Fruit fly (Drosophila melanogaster) whole organism, embryonic: ENCODE results near the gene CG12448.

Experiments used
- Adf1 ChIP-seq: fragments of 200-800 bp; sonication (Bioruptor generic); IDR thresholded peaks from 2 replicates; pipeline ENCODE4 v1.3.6; 2022; ENCODE audit warnings: missing biosample characterization, missing genetic modification characterization
- CG12942 ChIP-seq: fragments of 200-800 bp; sonication (Bioruptor generic); optimal IDR thresholded peaks from 3 replicates; lab custom pipeline; 2016; ENCODE audit warnings: missing biosample characterization, missing genetic modification characterization
- CG15073 ChIP-seq: fragments of 200-800 bp; sonication (Bioruptor generic); optimal IDR thresholded peaks from 2 replicates; lab custom pipeline; 2016; ENCODE audit warnings: missing biosample characterization, missing genetic modification characterization
- CG1792 ChIP-seq: fragments of 200-800 bp; sonication (Bioruptor generic); optimal IDR thresholded peaks from 2 replicates; lab custom pipeline; 2016; ENCODE audit warnings: missing biosample characterization, missing genetic modification characterization
- CG18011 ChIP-seq: fragments of 200-800 bp; sonication (Bioruptor generic); optimal IDR thresholded peaks from 2 replicates; lab custom pipeline; 2017; ENCODE audit warnings: missing biosample characterization, missing genetic modification characterization, mild to moderate bottlenecking, moderate library complexity, missing genotype
- CG2199 ChIP-seq: fragments of 200-800 bp; sonication (Bioruptor generic); IDR thresholded peaks from 3 replicates; pipeline ENCODE4 v1.3.6; 2022; ENCODE audit warnings: missing biosample characterization, missing genetic modification characterization
- CG2202 ChIP-seq: fragments of 200-800 bp; sonication (Bioruptor generic); optimal IDR thresholded peaks from 2 replicates; lab custom pipeline; 2018; ENCODE audit warnings: missing biosample characterization, mild to moderate bottlenecking, missing genetic modification characterization
- CG4854 ChIP-seq: fragments of 200-800 bp; sonication (Bioruptor generic); optimal IDR thresholded peaks from 2 replicates; lab custom pipeline; 2016; ENCODE audit warnings: missing biosample characterization, missing genetic modification characterization, inconsistent platforms
- CG5245 ChIP-seq: fragments of 200-800 bp; sonication (Bioruptor generic); optimal IDR thresholded peaks from 3 replicates; lab custom pipeline; 2016; ENCODE audit warnings: missing biosample characterization, missing genetic modification characterization
- CG6765 ChIP-seq: fragments of 200-800 bp; sonication (Bioruptor generic); optimal IDR thresholded peaks from 3 replicates; lab custom pipeline; 2017; ENCODE audit warnings: missing biosample characterization, mild to moderate bottlenecking, missing genetic modification characterization
- CG9437 ChIP-seq: fragments of 200-800 bp; sonication (Bioruptor generic); optimal IDR thresholded peaks from 2 replicates; lab custom pipeline; 2018; ENCODE audit warnings: missing biosample characterization, mild to moderate bottlenecking, missing genetic modification characterization
- Chrac-16 ChIP-seq: fragments of 200-800 bp; sonication (Bioruptor generic); optimal IDR thresholded peaks from 3 replicates; lab custom pipeline; 2016; ENCODE audit warnings: missing biosample characterization, missing genetic modification characterization
- Dad ChIP-seq: fragments of 200-800 bp; sonication (Bioruptor generic); optimal IDR thresholded peaks from 3 replicates; lab custom pipeline; 2016; ENCODE audit warnings: missing biosample characterization, missing genetic modification characterization
- Doc2 ChIP-seq: fragments of 200-800 bp; sonication (Bioruptor generic); IDR thresholded peaks from 2 replicates; pipeline ENCODE4 v1.3.6; 2022; ENCODE audit warnings: missing biosample characterization, missing genetic modification characterization
- ERR ChIP-seq: fragments of 200-800 bp; sonication (Bioruptor generic); optimal IDR thresholded peaks from 2 replicates; lab custom pipeline; 2016; ENCODE audit warnings: missing biosample characterization, missing genetic modification characterization
- Eip74EF ChIP-seq, 2 experiments: fragments of 200-800 bp in 1 of 2; fragments of >200 bp in 1 of 2; sonication (Bioruptor generic) in 1 of 2; optimal IDR thresholded peaks; 2 replicates each; lab custom pipeline; 2017 to 2019; ENCODE audit warnings: missing biosample characterization in 2 of 2, missing genetic modification characterization in 2 of 2, mild to moderate bottlenecking in 1 of 2, moderate library complexity in 1 of 2
- Ets65A ChIP-seq: fragments of 200-800 bp; sonication (Bioruptor generic); peaks from one replicate; lab custom pipeline; 2016; ENCODE audit warnings: missing biosample characterization, missing genetic modification characterization
- Mad ChIP-seq: fragments of 200-800 bp; sonication (Bioruptor generic); optimal IDR thresholded peaks from 2 replicates; lab custom pipeline; 2016; ENCODE audit warnings: missing biosample characterization, missing genetic modification characterization
- Mes4 ChIP-seq: fragments of 200-800 bp; sonication (Bioruptor generic); optimal IDR thresholded peaks from 2 replicates; lab custom pipeline; 2016; ENCODE audit warnings: missing biosample characterization, missing genetic modification characterization
- Mrtf ChIP-seq: fragments of 200-800 bp; sonication (Bioruptor generic); IDR thresholded peaks from 3 replicates; pipeline ENCODE4 v1.3.6; 2022; ENCODE audit warnings: missing biosample characterization, missing genetic modification characterization
- NFAT ChIP-seq: fragments of 200-800 bp; sonication (Bioruptor generic); IDR thresholded peaks from 2 replicates; pipeline ENCODE4 v1.3.6; 2022; ENCODE audit warnings: missing biosample characterization, missing genetic modification characterization
- NfI ChIP-seq: fragments of 200-800 bp; sonication (Bioruptor generic); optimal IDR thresholded peaks from 3 replicates; lab custom pipeline; 2018; ENCODE audit warnings: missing biosample characterization, mild to moderate bottlenecking, missing genetic modification characterization, moderate library complexity
- Ptx1 ChIP-seq: fragments of 200-800 bp; sonication (Bioruptor generic); IDR thresholded peaks from 2 replicates; pipeline ENCODE4 v1.3.6; 2022; ENCODE audit warnings: missing biosample characterization, missing genetic modification characterization
- Rfx ChIP-seq: fragments of 200-800 bp; sonication (Bioruptor generic); IDR thresholded peaks from 2 replicates; pipeline ENCODE4 v1.3.6; 2022; ENCODE audit warnings: missing biosample characterization, missing genetic modification characterization
- Six4 ChIP-seq: fragments of 200-800 bp; sonication (Bioruptor generic); optimal IDR thresholded peaks from 2 replicates; lab custom pipeline; 2016; ENCODE audit warnings: missing biosample characterization, missing genetic modification characterization
- Sox102F ChIP-seq: fragments of 200-800 bp; sonication (Bioruptor generic); optimal IDR thresholded peaks from 2 replicates; lab custom pipeline; 2018; ENCODE audit warnings: missing biosample characterization, mild to moderate bottlenecking, missing genetic modification characterization, moderate library complexity
- bcd ChIP-seq: fragments of 200-800 bp; sonication (Bioruptor generic); optimal IDR thresholded peaks from 2 replicates; lab custom pipeline; 2017; ENCODE audit warnings: missing biosample characterization, mild to moderate bottlenecking, missing genetic modification characterization
- bowl ChIP-seq: fragments of 200-800 bp; sonication (Bioruptor generic); IDR thresholded peaks from 2 replicates; pipeline ENCODE4 v1.3.6; 2022; ENCODE audit warnings: missing biosample characterization, missing genetic modification characterization
- br ChIP-seq: fragments of >200 bp; optimal IDR thresholded peaks from 2 replicates; lab custom pipeline; 2017
- corto ChIP-seq: fragments of 200-800 bp; sonication (Bioruptor generic); optimal IDR thresholded peaks from 2 replicates; lab custom pipeline; 2016; ENCODE audit warnings: missing biosample characterization, mild to moderate bottlenecking, missing genetic modification characterization, moderate library complexity
- ewg ChIP-seq: fragments of 200-800 bp; sonication (Bioruptor generic); optimal IDR thresholded peaks from 3 replicates; lab custom pipeline; 2017; ENCODE audit warnings: mild to moderate bottlenecking, missing biosample characterization, missing genetic modification reagents, missing genetic modification characterization
- fd96Cb ChIP-seq: fragments of 200-800 bp; sonication (Bioruptor generic); optimal IDR thresholded peaks from 2 replicates; lab custom pipeline; 2018; ENCODE audit warnings: missing biosample characterization, mild to moderate bottlenecking, missing genetic modification characterization, moderate library complexity
- gce ChIP-seq: fragments of 200-800 bp; sonication (Bioruptor generic); IDR thresholded peaks from 3 replicates; pipeline ENCODE4 v1.3.6; 2022; ENCODE audit warnings: missing biosample characterization, missing genetic modification characterization
- gro ChIP-seq: fragments of 200-800 bp; sonication (Bioruptor generic); optimal IDR thresholded peaks from 2 replicates; lab custom pipeline; 2016; ENCODE audit warnings: missing biosample characterization, missing genetic modification characterization
- org-1 ChIP-seq: fragments of 200-800 bp; sonication (Bioruptor generic); optimal IDR thresholded peaks from 2 replicates; lab custom pipeline; 2017; ENCODE audit warnings: missing biosample characterization, missing genetic modification characterization
- p53 ChIP-seq: fragments of 200-800 bp; sonication (Bioruptor generic); optimal IDR thresholded peaks from 2 replicates; lab custom pipeline; 2016; ENCODE audit warnings: missing biosample characterization, missing genetic modification characterization
- ro ChIP-seq: fragments of 200-800 bp; sonication (Bioruptor generic); IDR thresholded peaks from 2 replicates; pipeline ENCODE4 v1.3.6; 2022; ENCODE audit warnings: missing biosample characterization, missing genetic modification characterization
- sisA ChIP-seq: fragments of 200-800 bp; sonication (Bioruptor generic); IDR thresholded peaks from 2 replicates; pipeline ENCODE4 v1.3.6; 2022; ENCODE audit warnings: missing biosample characterization, missing genetic modification characterization
- slbo ChIP-seq: fragments of 200-800 bp; sonication (Bioruptor generic); IDR thresholded peaks from 2 replicates; pipeline ENCODE4 v1.3.6; 2022; ENCODE audit warnings: missing biosample characterization, missing genetic modification characterization
- sug ChIP-seq: fragments of 200-800 bp; optimal IDR thresholded peaks from 2 replicates; lab custom pipeline; 2019; ENCODE audit warnings: missing biosample characterization, mild to moderate bottlenecking, missing genetic modification characterization, moderate library complexity
- tin ChIP-seq: fragments of 200-800 bp; sonication (Bioruptor generic); optimal IDR thresholded peaks from 3 replicates; lab custom pipeline; 2016; ENCODE audit warnings: missing biosample characterization, missing genetic modification characterization
- tup ChIP-seq: fragments of 200-800 bp; sonication (Bioruptor generic); optimal IDR thresholded peaks from 2 replicates; lab custom pipeline; 2016; ENCODE audit warnings: missing biosample characterization, mild to moderate bottlenecking, missing genetic modification characterization, moderate library complexity
- zfh1 ChIP-seq: fragments of 200-800 bp; sonication (Bioruptor generic); IDR thresholded peaks from 3 replicates; pipeline ENCODE4 v1.3.6; 2022; ENCODE audit warnings: missing biosample characterization, missing genetic modification characterization

CG12448 gene

DNA sequence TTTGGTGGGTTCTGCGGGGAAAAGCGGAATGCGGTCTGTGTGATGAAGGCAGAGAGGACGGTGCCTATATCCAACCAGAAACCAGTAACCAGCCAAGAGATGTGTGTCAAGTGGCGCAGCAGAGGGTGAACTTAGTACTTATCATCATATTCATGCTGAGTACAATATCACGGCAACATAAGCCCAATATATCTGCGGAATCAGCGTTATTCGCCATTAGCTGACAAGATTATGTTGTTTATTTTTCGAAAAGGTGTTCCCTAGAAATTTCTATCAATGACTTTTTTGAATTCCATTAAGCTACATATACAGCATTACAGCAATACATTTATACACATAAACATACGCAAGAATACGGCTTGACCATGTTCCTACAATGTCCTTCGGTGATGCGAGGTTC is at the start of gene CG12448:
TSS of gene CG12448 (plus strand) at position 301 of the 400 bp plus-strand sequence.
- TF ChIP-seq CG5245 (GFP tag; lab: Kevin White, UChicago) (no peak), Mrtf (GFP tag; lab: Robert Waterston, UW) (no peak), sug (tag; lab: Kevin White, UChicago) (no peak), CG15073 (GFP tag; lab: Kevin White, UChicago) (no peak), Rfx (GFP tag; lab: Robert Waterston, UW) (no peak), gro (GFP tag; lab: Kevin White, UChicago) (no peak), org-1 (GFP tag; lab: Kevin White, UChicago) (no peak), NFAT (no peak), tin (GFP tag; lab: Kevin White, UChicago) (no peak), CG18011 (GFP tag; lab: Kevin White, UChicago) (no peak), gce (GFP tag; lab: Robert Waterston, UW) (no peak), tup (GFP tag; lab: Kevin White, UChicago) (no peak), Eip74EF (GFP tag; optimal IDR thresholded peaks at IDR 0.05; lab: Kevin White, UChicago) (no peak), Six4 (GFP tag; lab: Kevin White, UChicago) (no peak)
- TF ChIP-seq, all 482 proteins: peak for 0

dm6 chr2L:15893711-15894110 is 47.5 kb upstream of the CG12448 start, which contains the start of gene Tep1:
Tep1 (minus strand) TSS chr2L:15893811.
- TF ChIP-seq Mes4 (GFP tag; lab: Kevin White, UChicago) (no peak), Ets65A (GFP tag; lab: Kevin White, UChicago) (no peak), br (lab: Kevin White, UChicago) (no peak), Mad (GFP tag; lab: Kevin White, UChicago) (no peak), fd96Cb (tag; lab: Kevin White, UChicago) (no peak), ro (GFP tag; lab: Robert Waterston, UW) (no peak), ERR (GFP tag; lab: Kevin White, UChicago) (no peak), CG2202 (tag; lab: Kevin White, UChicago) (no peak), slbo (GFP tag; lab: Robert Waterston, UW) (no peak)

- TF ChIP-seq CG9437 (GFP tag; lab: Kevin White, UChicago) (no peak), zfh1 (GFP tag; lab: Robert Waterston, UW) (no peak)
Measured at dm6 chr2L:15895154-15895553, 46.1 kb upstream of the CG12448 start, which contains the start of gene CG31735. CG31735 (plus strand) TSS chr2L:15895454.

dm6 chr2L:15900424-15900823 is 40.8 kb upstream of the CG12448 start, which contains the start of gene CG31823:
CG31823 (minus strand) TSS chr2L:15900524.
- TF ChIP-seq corto (GFP tag; lab: Kevin White, UChicago) (no peak), Ets65A (GFP tag; lab: Kevin White, UChicago) (peak; percentile 79), Sox102F (GFP tag; lab: Kevin White, UChicago) (peak; percentile 21), CG6765 (GFP tag; lab: Kevin White, UChicago) (no peak), Ptx1 (GFP tag; lab: Robert Waterston, UW) (0 out of 2 replicates have a peak, but pooled peaks have one; percentile 14), p53 (GFP tag; lab: Kevin White, UChicago) (no peak), CG1792 (GFP tag; lab: Kevin White, UChicago) (no peak), sisA (GFP tag; lab: Robert Waterston, UW) (no peak)

DNA sequence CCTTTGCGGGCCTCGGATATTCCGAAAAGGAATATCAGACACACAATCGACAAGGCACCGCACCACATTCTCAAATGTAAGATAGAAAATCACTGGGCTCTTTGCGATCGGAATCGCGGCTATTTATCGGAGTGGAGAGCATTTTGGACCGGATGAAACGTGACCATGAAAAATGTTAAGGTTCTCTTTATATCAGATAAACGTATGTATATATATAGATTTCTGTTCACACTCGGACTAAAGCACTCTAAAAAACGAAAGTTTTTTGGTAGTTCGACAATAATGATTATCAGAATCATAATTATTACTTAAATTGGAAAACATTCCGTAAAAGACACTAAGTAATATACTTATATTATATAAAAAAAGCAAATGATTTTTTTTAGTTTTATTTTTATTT is 38.9 kb upstream of the CG12448 start, which contains the start of gene CG31821:
TSS of gene CG31821 (minus strand) at position 101 of the 400 bp plus-strand sequence.
- TF ChIP-seq NfI (GFP tag; lab: Kevin White, UChicago) (no peak), CG12942 (no peak), CG4854 (GFP tag; lab: Kevin White, UChicago) (no peak), bcd (GFP tag; lab: Kevin White, UChicago) (no peak), Dad (GFP tag; lab: Kevin White, UChicago) (no peak), Adf1 (GFP tag; lab: Robert Waterston, UW) (no peak), CG2199 (no peak), Chrac-16 (no peak), bowl (no peak), Doc2 (GFP tag; lab: Robert Waterston, UW) (no peak), ewg (GFP tag; lab: Kevin White, UChicago) (no peak)
- TF ChIP-seq, all 482 proteins: peak for 0
